Worm (Caenorhabditis elegans): ENCODE results near the gene del-6.

- TF ChIP-seq nhr-23 (tag; optimal IDR thresholded peaks at IDR 0.05) (no peak), aly-2 (tag; optimal IDR thresholded peaks at IDR 0.05) (no peak), crh-2 (tag; optimal IDR thresholded peaks at IDR 0.05) (no peak), mab-5 (tag; optimal IDR thresholded peaks at IDR 0.05) (no peak)
These were observed 8.6 kb upstream of the del-6 start for ce11 chrV:10564140-10564539.
